Fruit fly (Drosophila melanogaster): Measurements from ENCODE around the gene SdhD.

Gene SdhD

dm6 chr3R:23726740-23727139 is 33.7 kb downstream of the SdhD start (continued):
- TF ChIP-seq nmo (GFP tag; optimal IDR thresholded peaks at IDR 0.05): peak; percentile 71
- TF ChIP-seq lbe (GFP tag; optimal IDR thresholded peaks at IDR 0.05): peak; percentile 52
- peak; percentile 16 for TF ChIP-seq CG4617 (GFP tag; optimal IDR thresholded peaks at IDR 0.05; ENCODE audit: borderline replicate concordance)
- no peak for TF ChIP-seq CG42726 (GFP tag; IDR thresholded peaks at IDR 0.05; ENCODE audit: partially characterized antibody)
- TF ChIP-seq CG8359 (GFP tag; optimal IDR thresholded peaks at IDR 0.05; ENCODE audit: borderline replicate concordance): peak; percentile 2
- peak; percentile 71 for TF ChIP-seq slou (GFP tag; optimal IDR thresholded peaks at IDR 0.05)
- TF ChIP-seq Hr39 (optimal IDR thresholded peaks at IDR 0.05): no peak
- TF ChIP-seq Lpt (GFP tag; optimal IDR thresholded peaks at IDR 0.05): no peak
- peak; percentile 59 for TF ChIP-seq az2 (GFP tag; optimal IDR thresholded peaks at IDR 0.05)
- TF ChIP-seq h (optimal IDR thresholded peaks at IDR 0.05): no peak
- no peak for TF ChIP-seq CG5180 (GFP tag; optimal IDR thresholded peaks at IDR 0.05)
- peak; percentile 71 for TF ChIP-seq Xbp1 (GFP tag; optimal IDR thresholded peaks at IDR 0.05)
- TF ChIP-seq CG8281 (tag; optimal IDR thresholded peaks at IDR 0.05): peak; percentile 10
- no peak for TF ChIP-seq ewg (GFP tag; optimal IDR thresholded peaks at IDR 0.05)
- peak; percentile 16 for TF ChIP-seq CG8944 (GFP tag; optimal IDR thresholded peaks at IDR 0.05)
- TF ChIP-seq CG6254 (GFP tag; optimal IDR thresholded peaks at IDR 0.05): no peak
- TF ChIP-seq ERR (GFP tag; optimal IDR thresholded peaks at IDR 0.05): peak; percentile 47
- TF ChIP-seq CG5245 (GFP tag; optimal IDR thresholded peaks at IDR 0.05): peak; percentile 22
- peak; percentile 75; the same call in 1 of the 2 replicates for TF ChIP-seq ham (GFP tag; IDR thresholded peaks at IDR 0.05)
- TF ChIP-seq Camta (GFP tag; optimal IDR thresholded peaks at IDR 0.05): peak; percentile 57
- peak; percentile 51 for TF ChIP-seq kay (GFP tag; optimal IDR thresholded peaks at IDR 0.05)
- peak; percentile 51 for TF ChIP-seq CG12104 (GFP tag; optimal IDR thresholded peaks at IDR 0.05)
- peak; percentile 52 for TF ChIP-seq Bdp1 (GFP tag; optimal IDR thresholded peaks at IDR 0.05)
- TF ChIP-seq CG10366 (GFP tag; IDR thresholded peaks at IDR 0.05): peak; percentile 77
- peak; percentile 54 for TF ChIP-seq eyg (GFP tag; optimal IDR thresholded peaks at IDR 0.05)
- TF ChIP-seq E2f2 (GFP tag; IDR thresholded peaks at IDR 0.05): peak; percentile 56; the same call in 1 of the 2 replicates
- peak; percentile 31 for TF ChIP-seq CG2116 (GFP tag; optimal IDR thresholded peaks at IDR 0.05)
- TF ChIP-seq CG32772 (GFP tag; IDR thresholded peaks at IDR 0.05): peak; percentile 68; the same call in 1 of the 2 replicates
- TF ChIP-seq Dll (GFP tag; IDR thresholded peaks at IDR 0.05; ENCODE audit: partially characterized antibody): no peak
- TF ChIP-seq sr (GFP tag; IDR thresholded peaks at IDR 0.05): peak; percentile 19; the same call in 1 of the 3 replicates
- peak; percentile 79 for TF ChIP-seq CG14441 (GFP tag; IDR thresholded peaks at IDR 0.05)
- TF ChIP-seq CG13624 (GFP tag; optimal IDR thresholded peaks at IDR 0.05): peak; percentile 78
- TF ChIP-seq Chrac-16 (GFP tag; optimal IDR thresholded peaks at IDR 0.05): peak; percentile 56
- peak; percentile 64 for TF ChIP-seq ttk (GFP tag; IDR thresholded peaks at IDR 0.05)

- TF ChIP-seq CG4707 (GFP tag; optimal IDR thresholded peaks at IDR 0.05): no peak
- no peak for TF ChIP-seq oc (tag; optimal IDR thresholded peaks at IDR 0.05)
- no peak for TF ChIP-seq Elba2 (GFP tag; optimal IDR thresholded peaks at IDR 0.05)
- peak; percentile 34 for TF ChIP-seq CG4328 (GFP tag; optimal IDR thresholded peaks at IDR 0.05)
- no peak for TF ChIP-seq HLH4C (GFP tag; IDR thresholded peaks at IDR 0.05; ENCODE audit: partially characterized antibody)
- TF ChIP-seq dm (GFP tag; optimal IDR thresholded peaks at IDR 0.05): no peak
- TF ChIP-seq hkb (optimal IDR thresholded peaks at IDR 0.05): no peak
- TF ChIP-seq hkb (GFP tag; IDR thresholded peaks at IDR 0.05): no peak
- TF ChIP-seq CG1603 (tag; optimal IDR thresholded peaks at IDR 0.05): no peak
- TF ChIP-seq Lhr (GFP tag; optimal IDR thresholded peaks at IDR 0.05): no peak
- TF ChIP-seq CG10431 (GFP tag; optimal IDR thresholded peaks at IDR 0.05): peak; percentile 52
- no peak for TF ChIP-seq Gsc (GFP tag; IDR thresholded peaks at IDR 0.05)
- TF ChIP-seq croc (GFP tag; conservative IDR thresholded peaks at IDR 0.05): no peak
- TF ChIP-seq fd64A (GFP tag; optimal IDR thresholded peaks at IDR 0.05): peak; percentile 42
- no peak for TF ChIP-seq her (GFP tag; optimal IDR thresholded peaks at IDR 0.05)
- peak; percentile 68 for TF ChIP-seq HmgZ (tag; optimal IDR thresholded peaks at IDR 0.05)
- 0 out of 2 replicates have a peak, but pooled peaks have one; percentile 12 for TF ChIP-seq Rfx (GFP tag; IDR thresholded peaks at IDR 0.05)
- TF ChIP-seq B-H2 (GFP tag; optimal IDR thresholded peaks at IDR 0.05): peak; percentile 66
- TF ChIP-seq CHES-1-like (GFP tag; optimal IDR thresholded peaks at IDR 0.05): no peak
Measured at dm6 chr3R:23725711-23726349, 34.6 kb downstream of the SdhD start.

Measured in whole organism, embryonic.